Fruit fly (Drosophila melanogaster): ENCODE measurements around the gene CG32576.
A peak's percentile ranks its signal among the peaks of the same experiment; 100 is the strongest.

The CG32576 gene

dm6 chrX:16313078-16313875 lies 24.9 kb upstream of the CG32576 start, which contains the start of the genes CG9915 and SWIP:
Gene CG9915 (minus strand): TSS chrX:16313138.
Gene SWIP (plus strand): TSS chrX:16313709.
- no peak for TF ChIP-seq Abd-B (GFP tag; optimal IDR thresholded peaks at IDR 0.05)
- peak; percentile 99 for TF ChIP-seq Vsx2 (GFP tag; optimal IDR thresholded peaks at IDR 0.05; ENCODE audit: partially characterized antibody)
- no peak for TF ChIP-seq CG32264 (GFP tag; optimal IDR thresholded peaks at IDR 0.05)
- no peak for TF ChIP-seq Jra (GFP tag; optimal IDR thresholded peaks at IDR 0.05)
- peak; percentile 29 for TF ChIP-seq woc (GFP tag; optimal IDR thresholded peaks at IDR 0.05)
- peak; percentile 97 for TF ChIP-seq Dif (GFP tag; optimal IDR thresholded peaks at IDR 0.05; ENCODE audit: partially characterized antibody)
- peak; percentile 17 for TF ChIP-seq Sp1 (GFP tag; optimal IDR thresholded peaks at IDR 0.05)
- TF ChIP-seq Dfd (GFP tag; optimal IDR thresholded peaks at IDR 0.05) = no peak
- no peak for TF ChIP-seq CG9705 (GFP tag; optimal IDR thresholded peaks at IDR 0.05)
- TF ChIP-seq Rel (GFP tag; optimal IDR thresholded peaks at IDR 0.05) = no peak
- no peak for TF ChIP-seq Rel (tag; optimal IDR thresholded peaks at IDR 0.05)
- TF ChIP-seq foxo (GFP tag; optimal IDR thresholded peaks at IDR 0.05) = peak in 1 of 2 experiments; percentile 25
- no peak for TF ChIP-seq dmrt93B (GFP tag; optimal IDR thresholded peaks at IDR 0.05)
- no peak for TF ChIP-seq N (GFP tag; optimal IDR thresholded peaks at IDR 0.05)
- peak; percentile 69 to 90 for TF ChIP-seq dl (GFP tag; optimal IDR thresholded peaks at IDR 0.05; ENCODE audit: insufficient read depth in 1 of 2, partially characterized antibody in 2 of 2)

- no peak for TF ChIP-seq ey (GFP tag; optimal IDR thresholded peaks at IDR 0.05)
- TF ChIP-seq Vsx2 (GFP tag; optimal IDR thresholded peaks at IDR 0.05; ENCODE audit: partially characterized antibody) = peak; percentile 11
These were observed 21.4 kb upstream of the CG32576 start for dm6 chrX:16309764-16310163.

- TF ChIP-seq usp (GFP tag; optimal IDR thresholded peaks at IDR 0.05) (no peak), N (GFP tag; optimal IDR thresholded peaks at IDR 0.05) (no peak)
These were observed 20.6 kb upstream of the CG32576 start for dm6 chrX:16308953-16309352.

dm6 chrX:16308310-16308918 lies 20.1 kb upstream of the CG32576 start, which contains the start of gene Had1:
Gene Had1 (minus strand): TSS chrX:16308667.
- TF ChIP-seq Rel (GFP tag; optimal IDR thresholded peaks at IDR 0.05) = no peak
- TF ChIP-seq Rel (tag; optimal IDR thresholded peaks at IDR 0.05) = peak; percentile 4
- TF ChIP-seq Dif (GFP tag; optimal IDR thresholded peaks at IDR 0.05; ENCODE audit: partially characterized antibody) = peak; percentile 71
- no peak for TF ChIP-seq CG32264 (GFP tag; optimal IDR thresholded peaks at IDR 0.05)
- no peak for TF ChIP-seq Hnf4 (GFP tag; optimal IDR thresholded peaks at IDR 0.05)
- TF ChIP-seq Myc (optimal IDR thresholded peaks at IDR 0.05) = peak; percentile 39
- peak; percentile 46 for TF ChIP-seq woc (GFP tag; optimal IDR thresholded peaks at IDR 0.05)
- TF ChIP-seq Hr78 (GFP tag; optimal IDR thresholded peaks at IDR 0.05) = no peak

- TF ChIP-seq Hr78 (GFP tag; optimal IDR thresholded peaks at IDR 0.05) (peak; percentile 20), Dfd (GFP tag; optimal IDR thresholded peaks at IDR 0.05) (no peak), sage (GFP tag; optimal IDR thresholded peaks at IDR 0.05) (no peak), N (GFP tag; optimal IDR thresholded peaks at IDR 0.05) (peak; percentile 57)
These were observed 15.3 kb upstream of the CG32576 start, which contains the start of gene CG3679 for dm6 chrX:16303636-16304035. Gene CG3679 (plus strand): TSS chrX:16303870.

- TF ChIP-seq br (GFP tag; optimal IDR thresholded peaks at IDR 0.05) (no peak), Hr83 (GFP tag; optimal IDR thresholded peaks at IDR 0.05; ENCODE audit: poor library complexity, severe bottlenecking) (no peak), Dif (GFP tag; optimal IDR thresholded peaks at IDR 0.05; ENCODE audit: partially characterized antibody) (no peak), Mio (GFP tag; optimal IDR thresholded peaks at IDR 0.05) (no peak)
These were observed 9.3 kb upstream of the CG32576 start, which contains the start of gene ERp44 for dm6 chrX:16297618-16298017. Gene ERp44 (minus strand): TSS chrX:16297718.
